Fruit fly (Drosophila melanogaster) whole organism, prepupa: Measurements from ENCODE around the gene CG16727.

Experiments
- CG10631 ChIP-seq: fragments of 200-800 bp; sonication (Bioruptor generic); optimal IDR thresholded peaks from 2 replicates; lab custom pipeline; 2016; ENCODE audit warnings: missing biosample characterization, missing genetic modification characterization
- CG10669 ChIP-seq: fragments of 200-800 bp; sonication (Bioruptor generic); optimal IDR thresholded peaks from 3 replicates; lab custom pipeline; 2018; ENCODE audit warnings: missing biosample characterization, mild to moderate bottlenecking, missing genetic modification characterization, moderate library complexity
- CG11902 ChIP-seq: fragments of 200-800 bp; sonication (Bioruptor generic); optimal IDR thresholded peaks from 3 replicates; lab custom pipeline; 2016; ENCODE audit warnings: missing biosample characterization, missing genetic modification characterization
- CG15336 ChIP-seq: fragments of 200-800 bp; sonication (Bioruptor generic); IDR thresholded peaks from 2 replicates; pipeline ENCODE4 v1.3.6; 2022; ENCODE audit warnings: missing biosample characterization, missing genetic modification characterization
- CG1621 ChIP-seq: fragments of 200-800 bp; sonication (Bioruptor generic); optimal IDR thresholded peaks from 3 replicates; lab custom pipeline; 2018; ENCODE audit warnings: missing biosample characterization, mild to moderate bottlenecking, missing genetic modification characterization
- CG3032 ChIP-seq: fragments of 200-800 bp; optimal IDR thresholded peaks from 2 replicates; lab custom pipeline; 2019; ENCODE audit warnings: missing biosample characterization, mild to moderate bottlenecking, missing genetic modification characterization, moderate library complexity
- CG32006 ChIP-seq: fragments of 200-800 bp; sonication (Bioruptor generic); optimal IDR thresholded peaks from 3 replicates; lab custom pipeline; 2017; ENCODE audit warnings: missing biosample characterization, mild to moderate bottlenecking, missing genetic modification characterization
- CG3919 ChIP-seq: fragments of 200-800 bp; sonication (Bioruptor generic); optimal IDR thresholded peaks from 3 replicates; lab custom pipeline; 2016; ENCODE audit warnings: missing biosample characterization, missing genetic modification characterization
- CG6163 ChIP-seq: fragments of 200-800 bp; sonication (Bioruptor generic); IDR thresholded peaks from 3 replicates; pipeline ENCODE4 v1.3.6; 2022; ENCODE audit warnings: missing biosample characterization, missing genetic modification characterization
- CG6276 ChIP-seq: fragments of 200-800 bp; sonication (Bioruptor generic); optimal IDR thresholded peaks from 2 replicates; lab custom pipeline; 2017; ENCODE audit warnings: missing biosample characterization, mild to moderate bottlenecking, missing genetic modification characterization
- CG6808 ChIP-seq: fragments of 200-800 bp; sonication (Bioruptor generic); optimal IDR thresholded peaks from 3 replicates; lab custom pipeline; 2017; ENCODE audit warnings: missing biosample characterization, missing genetic modification characterization, mild to moderate bottlenecking, moderate library complexity, missing genetic modification reagents
- CG6854 ChIP-seq: fragments of 200-800 bp; sonication (Bioruptor generic); optimal IDR thresholded peaks from 2 replicates; lab custom pipeline; 2017; ENCODE audit warnings: missing biosample characterization, mild to moderate bottlenecking, missing genetic modification characterization
- CG8119 ChIP-seq: fragments of 200-800 bp; sonication (Bioruptor generic); IDR thresholded peaks from 3 replicates; pipeline ENCODE4 v1.3.6; 2022; ENCODE audit warnings: missing biosample characterization, missing genetic modification characterization
- CG8632 ChIP-seq: fragments of 200-800 bp; sonication (Bioruptor generic); optimal IDR thresholded peaks from 3 replicates; lab custom pipeline; 2016; ENCODE audit warnings: missing biosample characterization, missing genetic modification characterization
- CG9139 ChIP-seq: fragments of 200-800 bp; sonication (Bioruptor generic); optimal IDR thresholded peaks from 3 replicates; lab custom pipeline; 2017; ENCODE audit warnings: missing biosample characterization, mild to moderate bottlenecking, missing genetic modification characterization
- Eip75B ChIP-seq: fragments of 200-800 bp; sonication (Bioruptor generic); optimal IDR thresholded peaks from 3 replicates; lab custom pipeline; 2016; ENCODE audit warnings: missing biosample characterization, missing genetic modification characterization
- Eip78C ChIP-seq: fragments of 200-800 bp; sonication (Bioruptor generic); peaks from one replicate; lab custom pipeline; 2016; ENCODE audit warnings: missing biosample characterization, missing genetic modification characterization
- Gug ChIP-seq: fragments of 200-800 bp; sonication (Bioruptor generic); IDR thresholded peaks from 2 replicates; pipeline ENCODE4 v1.3.6; 2022; ENCODE audit warnings: missing biosample characterization, missing genetic modification characterization
- Hr38 ChIP-seq: sonication (Bioruptor generic); optimal IDR thresholded peaks from 2 replicates; lab custom pipeline; 2016; ENCODE audit warnings: missing biosample characterization, missing genetic modification characterization
- Hr39 ChIP-seq: fragments of 200-800 bp; sonication (Bioruptor generic); optimal IDR thresholded peaks from 2 replicates; lab custom pipeline; 2016; ENCODE audit warnings: missing biosample characterization, missing genetic modification characterization
- Hr4 ChIP-seq: fragments of 200-800 bp; sonication (Bioruptor generic); optimal IDR thresholded peaks from 3 replicates; lab custom pipeline; 2016; ENCODE audit warnings: missing biosample characterization, missing genetic modification characterization
- Lpt ChIP-seq: fragments of 200-800 bp; sonication (Bioruptor generic); optimal IDR thresholded peaks from 3 replicates; lab custom pipeline; 2016; ENCODE audit warnings: missing biosample characterization, missing genetic modification characterization
- OdsH ChIP-seq: fragments of 200-800 bp; sonication (Bioruptor generic); optimal IDR thresholded peaks from 3 replicates; lab custom pipeline; 2016; ENCODE audit warnings: missing biosample characterization, missing genetic modification characterization
- Smox ChIP-seq: fragments of 200-800 bp; sonication (Bioruptor generic); optimal IDR thresholded peaks from 3 replicates; lab custom pipeline; 2016; ENCODE audit warnings: missing biosample characterization, missing genetic modification characterization
- Sox102F ChIP-seq: fragments of 200-800 bp; sonication (Bioruptor generic); optimal IDR thresholded peaks from 2 replicates; lab custom pipeline; 2016; ENCODE audit warnings: missing biosample characterization, mild to moderate bottlenecking, missing genetic modification characterization
- achi ChIP-seq: fragments of 200-800 bp; sonication (Bioruptor generic); optimal IDR thresholded peaks from 3 replicates; lab custom pipeline; 2016; ENCODE audit warnings: missing biosample characterization, missing genetic modification characterization
- acj6 ChIP-seq: fragments of 200-800 bp; sonication (Bioruptor generic); optimal IDR thresholded peaks from 3 replicates; lab custom pipeline; 2016; ENCODE audit warnings: missing biosample characterization, missing genetic modification characterization
- cyc ChIP-seq: fragments of 200-800 bp; sonication (Bioruptor generic); optimal IDR thresholded peaks from 3 replicates; lab custom pipeline; 2016; ENCODE audit warnings: missing biosample characterization, missing genetic modification characterization
- dac ChIP-seq: fragments of 200-800 bp; sonication (Bioruptor generic); optimal IDR thresholded peaks from 2 replicates; lab custom pipeline; 2017; ENCODE audit warnings: missing biosample characterization, mild to moderate bottlenecking, missing genetic modification characterization
- dsx ChIP-seq: fragments of 200-800 bp; optimal IDR thresholded peaks from 3 replicates; lab custom pipeline; 2019; ENCODE audit warnings: missing biosample characterization, mild to moderate bottlenecking, missing genetic modification characterization, moderate library complexity; ENCODE audit not compliant: poor library complexity, severe bottlenecking
- eg ChIP-seq: fragments of 200-800 bp; sonication (Bioruptor generic); IDR thresholded peaks from 3 replicates; pipeline ENCODE4 v1.3.6; 2022; ENCODE audit warnings: missing biosample characterization, missing genetic modification characterization
- esn ChIP-seq: fragments of 200-800 bp; sonication (Bioruptor generic); optimal IDR thresholded peaks from 2 replicates; lab custom pipeline; 2016; ENCODE audit warnings: missing biosample characterization, mild to moderate bottlenecking, missing genetic modification characterization, moderate library complexity
- fd85E ChIP-seq: fragments of 200-800 bp; sonication (Bioruptor generic); optimal IDR thresholded peaks from 3 replicates; lab custom pipeline; 2016; ENCODE audit warnings: missing biosample characterization, missing genetic modification characterization
- fkh ChIP-seq: fragments of 200-800 bp; sonication (Bioruptor generic); optimal IDR thresholded peaks from 3 replicates; lab custom pipeline; 2017; ENCODE audit warnings: missing biosample characterization, mild to moderate bottlenecking, missing genetic modification characterization, moderate library complexity
- pdm3 ChIP-seq: fragments of 200-800 bp; sonication (Bioruptor generic); optimal IDR thresholded peaks from 3 replicates; lab custom pipeline; 2016; ENCODE audit warnings: missing biosample characterization, missing genetic modification characterization
- salr ChIP-seq, 2 experiments: fragments of 200-800 bp; sonication (Bioruptor generic); optimal IDR thresholded peaks; 3 replicates each; lab custom pipeline; 2016 to 2018; ENCODE audit warnings: missing biosample characterization in 2 of 2, missing genetic modification characterization in 2 of 2, mild to moderate bottlenecking in 1 of 2
- spab ChIP-seq: fragments of 200-800 bp; sonication (Bioruptor generic); optimal IDR thresholded peaks from 2 replicates; lab custom pipeline; 2017; ENCODE audit warnings: missing biosample characterization, mild to moderate bottlenecking, missing genetic modification characterization, missing genetic modification reagents
- ss ChIP-seq, 2 experiments: fragments of 200-800 bp; sonication (Bioruptor generic); optimal IDR thresholded peaks; 2 replicates in 1 of 2; 3 replicates in 1 of 2; lab custom pipeline; 2017 to 2018; ENCODE audit warnings: mild to moderate bottlenecking in 2 of 2, missing biosample characterization in 2 of 2, missing genetic modification characterization in 2 of 2, moderate library complexity in 1 of 2
- svp ChIP-seq: fragments of 200-800 bp; sonication (Bioruptor generic); peaks from one replicate; lab custom pipeline; 2016; ENCODE audit warnings: missing biosample characterization, missing genetic modification characterization
- vri ChIP-seq: fragments of 200-800 bp; sonication (Bioruptor generic); optimal IDR thresholded peaks from 3 replicates; lab custom pipeline; 2016; ENCODE audit warnings: missing biosample characterization, mild to moderate bottlenecking, missing genetic modification characterization

CG16727 gene

dm6 chr3R:19581829-19582228 is 31.4 kb upstream of the CG16727 start:
- no peak for TF ChIP-seq CG6854 (GFP tag; lab: Kevin White, UChicago)
- TF ChIP-seq fkh (GFP tag; lab: Kevin White, UChicago): no peak
- TF ChIP-seq CG10669 (GFP tag; lab: Kevin White, UChicago): no peak
- no peak for TF ChIP-seq CG8632 (GFP tag; lab: Kevin White, UChicago)
- TF ChIP-seq spab: no peak
- no peak for TF ChIP-seq Eip75B (GFP tag; lab: Kevin White, UChicago)
- TF ChIP-seq CG6163 (GFP tag; lab: Robert Waterston, UW): peak; percentile 33; the same call in 2 of the 3 replicates
- peak; percentile 56; the same call in 2 of the 3 replicates for TF ChIP-seq CG8119 (GFP tag; lab: Robert Waterston, UW)
- TF ChIP-seq CG15336 (GFP tag; lab: Robert Waterston, UW): peak; percentile 39; the same call in 1 of the 2 replicates
- TF ChIP-seq acj6 (GFP tag; lab: Kevin White, UChicago): no peak
- TF ChIP-seq Hr39 (GFP tag; lab: Kevin White, UChicago): no peak
- no peak for TF ChIP-seq salr (GFP tag; optimal IDR thresholded peaks at IDR 0.05; lab: Kevin White, UChicago)
- TF ChIP-seq OdsH: no peak
- TF ChIP-seq CG1621 (tag; lab: Kevin White, UChicago): no peak
- TF ChIP-seq Lpt (GFP tag; lab: Kevin White, UChicago): no peak
- TF ChIP-seq cyc: no peak
- no peak for TF ChIP-seq achi (GFP tag; lab: Kevin White, UChicago)
- no peak for TF ChIP-seq pdm3 (GFP tag; lab: Kevin White, UChicago)
- TF ChIP-seq Smox: no peak
- no peak for TF ChIP-seq CG11902 (GFP tag; lab: Kevin White, UChicago)
- no peak for TF ChIP-seq vri (GFP tag; lab: Kevin White, UChicago)
- no peak for TF ChIP-seq Hr38
- no peak for TF ChIP-seq svp (GFP tag; lab: Kevin White, UChicago)
- no peak for TF ChIP-seq fd85E (GFP tag; lab: Kevin White, UChicago)
- no peak for TF ChIP-seq CG6276 (GFP tag; lab: Kevin White, UChicago)
- TF ChIP-seq eg (GFP tag; lab: Robert Waterston, UW): peak; percentile 16; the same call in 1 of the 3 replicates
- TF ChIP-seq CG3919 (GFP tag; lab: Kevin White, UChicago): no peak
- no peak for TF ChIP-seq Gug (GFP tag; lab: Robert Waterston, UW)
- no peak for TF ChIP-seq CG3032 (tag; lab: Kevin White, UChicago)
- TF ChIP-seq dsx (GFP tag; lab: Kevin White, UChicago): no peak
- TF ChIP-seq dac (GFP tag; lab: Kevin White, UChicago): no peak
- TF ChIP-seq CG6808: peak; percentile 30
- TF ChIP-seq Sox102F (GFP tag; lab: Kevin White, UChicago): no peak
- TF ChIP-seq esn (GFP tag; lab: Kevin White, UChicago): no peak
- TF ChIP-seq Eip78C (GFP tag; lab: Kevin White, UChicago): peak; percentile 23
- TF ChIP-seq ss (GFP tag; optimal IDR thresholded peaks at IDR 0.05; lab: Kevin White, UChicago): peak; percentile 3 to 24
- TF ChIP-seq CG9139 (GFP tag; lab: Kevin White, UChicago): peak; percentile 11

- TF ChIP-seq Eip78C (GFP tag; lab: Kevin White, UChicago): peak; percentile 63
- peak; percentile 13 for TF ChIP-seq CG32006
- peak; percentile 8 for TF ChIP-seq Hr4 (GFP tag; lab: Kevin White, UChicago)
- peak; percentile 10 for TF ChIP-seq CG10631
- peak in 1 of 2 experiments; percentile 8 for TF ChIP-seq ss (GFP tag; optimal IDR thresholded peaks at IDR 0.05; lab: Kevin White, UChicago)
- TF ChIP-seq svp (GFP tag; lab: Kevin White, UChicago): peak; percentile 65
- 0 out of 3 replicates have a peak, but pooled peaks have one; percentile 20 for TF ChIP-seq CG6163 (GFP tag; lab: Robert Waterston, UW)
- peak; percentile 12 for TF ChIP-seq fkh (GFP tag; lab: Kevin White, UChicago)
- TF ChIP-seq esn (GFP tag; lab: Kevin White, UChicago): peak; percentile 29
- TF ChIP-seq dsx (GFP tag; lab: Kevin White, UChicago): no peak
- TF ChIP-seq Smox: no peak
These were observed 29.9 kb upstream of the CG16727 start for dm6 chr3R:19583311-19583710.
